Fruit fly (Drosophila melanogaster): ENCODE measurements around the gene CG7582.

dm6 chr3R:29724745-29725144 lies 42.7 kb upstream of the CG7582 start, which contains the start of the genes Naa40 and CG18731:
- TF ChIP-seq psq (optimal IDR thresholded peaks at IDR 0.05) (no peak), ttk (optimal IDR thresholded peaks at IDR 0.05) (no peak), Myc (optimal IDR thresholded peaks at IDR 0.05) (no peak)
